Fruit fly (Drosophila melanogaster) whole organism, embryonic: ENCODE measurements around the gene CHES-1-like.

Experiments used
- Abd-B ChIP-seq: fragments of 200-800 bp; sonication (Bioruptor generic); optimal IDR thresholded peaks from 2 replicates; lab custom pipeline; 2018; ENCODE audit warnings: missing biosample characterization, mild to moderate bottlenecking, missing genetic modification characterization, moderate library complexity
- CG1024 ChIP-seq: fragments of 200-800 bp; sonication (Bioruptor generic); IDR thresholded peaks from 2 replicates; pipeline ENCODE4 v1.3.6; 2022; ENCODE audit warnings: missing biosample characterization, missing genetic modification characterization
- CG10267 ChIP-seq: fragments of 200-800 bp; sonication (Bioruptor generic); optimal IDR thresholded peaks from 2 replicates; lab custom pipeline; 2018; ENCODE audit warnings: missing biosample characterization, mild to moderate bottlenecking, missing genetic modification characterization, moderate library complexity
- CG10366 ChIP-seq: fragments of 200-800 bp; sonication (Bioruptor generic); IDR thresholded peaks from 2 replicates; pipeline ENCODE4 v1.3.6; 2022; ENCODE audit warnings: missing biosample characterization, missing genetic modification characterization
- CG10431 ChIP-seq: fragments of 200-800 bp; sonication (Bioruptor generic); optimal IDR thresholded peaks from 3 replicates; lab custom pipeline; 2018; ENCODE audit warnings: missing biosample characterization, mild to moderate bottlenecking, missing genetic modification characterization
- CG11456 ChIP-seq: fragments of 200-800 bp; sonication (Bioruptor generic); IDR thresholded peaks from 3 replicates; pipeline ENCODE4 v1.3.6; 2022; ENCODE audit warnings: missing biosample characterization, missing genetic modification characterization
- CG11560 ChIP-seq: fragments of 200-800 bp; sonication (Bioruptor generic); IDR thresholded peaks from 3 replicates; pipeline ENCODE4 v1.3.6; 2022; ENCODE audit warnings: missing biosample characterization, missing genetic modification characterization
- CG12391 ChIP-seq: fragments of 200-800 bp; sonication (Bioruptor generic); optimal IDR thresholded peaks from 3 replicates; lab custom pipeline; 2018; ENCODE audit warnings: missing biosample characterization, mild to moderate bottlenecking, missing genetic modification characterization, moderate library complexity
- CG14014 ChIP-seq: fragments of 200-800 bp; sonication (Bioruptor generic); IDR thresholded peaks from 2 replicates; pipeline ENCODE4 v1.3.6; 2022; ENCODE audit warnings: missing biosample characterization, missing genetic modification characterization
- CG14441 ChIP-seq: fragments of 200-800 bp; sonication (Bioruptor generic); IDR thresholded peaks from 2 replicates; pipeline ENCODE4 v1.3.6; 2022; ENCODE audit warnings: missing biosample characterization, missing genetic modification characterization
- CG17612 ChIP-seq: fragments of 200-800 bp; sonication (Bioruptor generic); IDR thresholded peaks from 2 replicates; pipeline ENCODE4 v1.3.6; 2022; ENCODE audit warnings: missing biosample characterization, missing genetic modification characterization
- CG17829 ChIP-seq: fragments of 200-800 bp; optimal IDR thresholded peaks from 2 replicates; lab custom pipeline; 2019; ENCODE audit warnings: missing biosample characterization, mild to moderate bottlenecking, missing genetic modification characterization, moderate library complexity
- CG18476 ChIP-seq: fragments of 200-800 bp; sonication (Bioruptor generic); optimal IDR thresholded peaks from 2 replicates; lab custom pipeline; 2016; ENCODE audit warnings: missing biosample characterization, mild to moderate bottlenecking, missing genetic modification characterization
- CG2889 ChIP-seq: fragments of 200-800 bp; sonication (Bioruptor generic); IDR thresholded peaks from 3 replicates; pipeline ENCODE4 v1.3.6; 2022; ENCODE audit warnings: missing biosample characterization, missing genetic modification characterization
- CG31224 ChIP-seq: fragments of 200-800 bp; sonication (Bioruptor generic); IDR thresholded peaks from 2 replicates; pipeline ENCODE4 v1.3.6; 2022; ENCODE audit warnings: missing biosample characterization, missing genetic modification characterization
- CG3995 ChIP-seq: fragments of 200-800 bp; sonication (Bioruptor generic); optimal IDR thresholded peaks from 3 replicates; lab custom pipeline; 2016; ENCODE audit warnings: missing biosample characterization, missing genetic modification characterization
- CG8359 ChIP-seq: fragments of 200-800 bp; sonication (Bioruptor generic); optimal IDR thresholded peaks from 2 replicates; lab custom pipeline; 2017; ENCODE audit warnings: missing biosample characterization, mild to moderate bottlenecking, missing genetic modification characterization, borderline replicate concordance
- CG8924 ChIP-seq: fragments of 200-800 bp; optimal IDR thresholded peaks from 3 replicates; lab custom pipeline; 2019; ENCODE audit warnings: missing biosample characterization, mild to moderate bottlenecking, missing genetic modification characterization, moderate library complexity
- CG9932 ChIP-seq: fragments of 200-800 bp; sonication (Bioruptor generic); IDR thresholded peaks from 2 replicates; pipeline ENCODE4 v1.3.6; 2022; ENCODE audit warnings: missing biosample characterization, missing genetic modification characterization
- HLHmδ ChIP-seq: fragments of 200-800 bp; sonication (Bioruptor generic); optimal IDR thresholded peaks from 2 replicates; lab custom pipeline; 2018; ENCODE audit warnings: missing biosample characterization, mild to moderate bottlenecking, missing genetic modification characterization, moderate library complexity
- HmgD ChIP-seq: fragments of 200-800 bp; sonication (Bioruptor generic); optimal IDR thresholded peaks from 3 replicates; lab custom pipeline; 2016; ENCODE audit warnings: missing biosample characterization, missing genetic modification characterization
- Hr3 ChIP-seq: fragments of 200-800 bp; sonication (Bioruptor generic); optimal IDR thresholded peaks from 3 replicates; lab custom pipeline; 2016; ENCODE audit warnings: missing biosample characterization, missing genetic modification characterization
- Jarid2 ChIP-seq: fragments of 200-800 bp; sonication (Bioruptor generic); optimal IDR thresholded peaks from 3 replicates; lab custom pipeline; 2017; ENCODE audit warnings: mild to moderate bottlenecking, missing biosample characterization, missing genetic modification reagents, missing genetic modification characterization
- Lhr ChIP-seq: fragments of 200-800 bp; sonication (Bioruptor generic); optimal IDR thresholded peaks from 3 replicates; lab custom pipeline; 2017; ENCODE audit warnings: mild to moderate bottlenecking, missing biosample characterization, missing genetic modification reagents, missing genetic modification characterization
- Max ChIP-seq: fragments of 200-800 bp; sonication (Bioruptor generic); optimal IDR thresholded peaks from 2 replicates; lab custom pipeline; 2016; ENCODE audit warnings: missing biosample characterization, mild to moderate bottlenecking, missing genetic modification characterization
- NfI ChIP-seq: fragments of 200-800 bp; sonication (Bioruptor generic); optimal IDR thresholded peaks from 3 replicates; lab custom pipeline; 2018; ENCODE audit warnings: missing biosample characterization, mild to moderate bottlenecking, missing genetic modification characterization, moderate library complexity
- ab ChIP-seq: fragments of 200-800 bp; sonication (Bioruptor generic); optimal IDR thresholded peaks from 2 replicates; lab custom pipeline; 2016; ENCODE audit warnings: missing biosample characterization, missing genetic modification characterization
- aop ChIP-seq: fragments of 200-800 bp; sonication (Bioruptor generic); IDR thresholded peaks from 2 replicates; pipeline ENCODE4 v1.3.6; 2022; ENCODE audit warnings: missing biosample characterization, missing genetic modification characterization
- caup ChIP-seq: fragments of 200-800 bp; sonication (Bioruptor generic); optimal IDR thresholded peaks from 3 replicates; lab custom pipeline; 2017; ENCODE audit warnings: missing biosample characterization, mild to moderate bottlenecking, missing genetic modification characterization, moderate library complexity; ENCODE audit not compliant: severe bottlenecking
- chif ChIP-seq, 2 experiments: fragments of 200-800 bp; sonication (Bioruptor generic); optimal IDR thresholded peaks; 3 replicates each; lab custom pipeline; 2016; ENCODE audit warnings: missing biosample characterization in 2 of 2, missing genetic modification characterization in 2 of 2
- chn ChIP-seq: fragments of 200-800 bp; sonication (Bioruptor generic); optimal IDR thresholded peaks from 2 replicates; lab custom pipeline; 2016; ENCODE audit warnings: missing biosample characterization, missing genetic modification characterization
- corto ChIP-seq: fragments of 200-800 bp; sonication (Bioruptor generic); optimal IDR thresholded peaks from 2 replicates; lab custom pipeline; 2016; ENCODE audit warnings: missing biosample characterization, mild to moderate bottlenecking, missing genetic modification characterization, moderate library complexity
- eve ChIP-seq, 2 experiments: fragments of >200 bp; optimal IDR thresholded peaks; 2 replicates each; lab custom pipeline; 2017; ENCODE audit warnings: missing biosample characterization in 2 of 2, missing genetic modification characterization in 2 of 2
- gcm2 ChIP-seq: fragments of 200-800 bp; sonication (Bioruptor generic); optimal IDR thresholded peaks from 2 replicates; lab custom pipeline; 2016; ENCODE audit warnings: missing biosample characterization, missing genetic modification characterization
- hkb ChIP-seq, 2 experiments: fragments of 200-800 bp in 1 of 2; fragments of >200 bp in 1 of 2; sonication (Bioruptor generic) in 1 of 2; IDR thresholded peaks in 1 of 2; optimal IDR thresholded peaks in 1 of 2; 2 replicates each; pipeline versions ENCODE4 v1.3.6 to Lab custom; 2017 to 2022; ENCODE audit warnings: missing biosample characterization in 1 of 2, missing genetic modification characterization in 1 of 2
- insv ChIP-seq, 2 experiments: fragments of 200-800 bp; sonication (Bioruptor generic); optimal IDR thresholded peaks; 3 replicates each; lab custom pipeline; 2016 to 2018; ENCODE audit warnings: missing biosample characterization in 2 of 2, missing genetic modification characterization in 2 of 2
- jing ChIP-seq: fragments of 200-800 bp; sonication (Bioruptor generic); optimal IDR thresholded peaks from 2 replicates; lab custom pipeline; 2018; ENCODE audit warnings: missing biosample characterization, mild to moderate bottlenecking, missing genetic modification characterization
- jumu ChIP-seq: fragments of 200-800 bp; sonication (Bioruptor generic); optimal IDR thresholded peaks from 3 replicates; lab custom pipeline; 2016; ENCODE audit warnings: missing biosample characterization, missing genetic modification characterization
- klu ChIP-seq: fragments of 200-800 bp; sonication (Bioruptor generic); IDR thresholded peaks from 2 replicates; pipeline ENCODE4 v1.3.6; 2022; ENCODE audit warnings: missing biosample characterization, missing genetic modification characterization
- lola ChIP-seq, 3 experiments: fragments of >200 bp in 2 of 3; fragments of 200-800 bp in 1 of 3; sonication (Bioruptor generic) in 1 of 3; optimal IDR thresholded peaks; 2 replicates each; lab custom pipeline; 2017 to 2019; ENCODE audit warnings: missing biosample characterization in 3 of 3, missing genetic modification characterization in 3 of 3, mild to moderate bottlenecking in 1 of 3, moderate library complexity in 1 of 3
- otp ChIP-seq: fragments of 200-800 bp; sonication (Bioruptor generic); IDR thresholded peaks from 3 replicates; pipeline ENCODE4, ENCODE4 v1.3.6; 2022; ENCODE audit warnings: missing biosample characterization, missing genetic modification characterization
- pho ChIP-seq: fragments of 200-800 bp; sonication (Bioruptor generic); optimal IDR thresholded peaks from 2 replicates; lab custom pipeline; 2016; ENCODE audit warnings: missing biosample characterization, missing genetic modification characterization
- ranshi ChIP-seq: fragments of 200-800 bp; sonication (Bioruptor generic); IDR thresholded peaks from 2 replicates; pipeline ENCODE4 v1.3.6; 2022; ENCODE audit warnings: missing biosample characterization, missing genetic modification characterization
- rib ChIP-seq: fragments of 200-800 bp; sonication (Bioruptor generic); IDR thresholded peaks from 2 replicates; pipeline ENCODE4 v1.3.6; 2022; ENCODE audit warnings: missing biosample characterization, missing genetic modification characterization
- schlank ChIP-seq: fragments of 200-800 bp; sonication (Bioruptor generic); optimal IDR thresholded peaks from 2 replicates; lab custom pipeline; 2018; ENCODE audit warnings: missing biosample characterization, mild to moderate bottlenecking, missing genetic modification characterization
- sd ChIP-seq: fragments of 200-800 bp; sonication (Bioruptor generic); optimal IDR thresholded peaks from 3 replicates; lab custom pipeline; 2018; ENCODE audit warnings: missing biosample characterization, mild to moderate bottlenecking, missing genetic modification characterization, moderate library complexity
- sens-2 ChIP-seq: fragments of 200-800 bp; sonication (Bioruptor generic); IDR thresholded peaks from 2 replicates; pipeline ENCODE4 v1.3.6; 2022; ENCODE audit warnings: missing biosample characterization, missing genetic modification characterization
- sisA ChIP-seq: fragments of 200-800 bp; sonication (Bioruptor generic); IDR thresholded peaks from 2 replicates; pipeline ENCODE4 v1.3.6; 2022; ENCODE audit warnings: missing biosample characterization, missing genetic modification characterization
- stwl ChIP-seq: fragments of 200-800 bp; sonication (Bioruptor generic); optimal IDR thresholded peaks from 3 replicates; lab custom pipeline; 2018; ENCODE audit warnings: missing biosample characterization, mild to moderate bottlenecking, missing genetic modification characterization, moderate library complexity
- trem ChIP-seq: fragments of 200-800 bp; optimal IDR thresholded peaks from 3 replicates; lab custom pipeline; 2019; ENCODE audit warnings: missing biosample characterization, mild to moderate bottlenecking, missing genetic modification characterization, moderate library complexity
- zfh2 ChIP-seq: fragments of 200-800 bp; sonication (Bioruptor generic); optimal IDR thresholded peaks from 2 replicates; lab custom pipeline; 2016; ENCODE audit warnings: missing biosample characterization, missing genetic modification characterization

The CHES-1-like gene

dm6 chrX:7678824-7679223 is 30.4 kb downstream of the CHES-1-like start (continued):
- no peak for TF ChIP-seq CG11456 (GFP tag; lab: Robert Waterston, UW)
- TF ChIP-seq CG31224: no peak
- TF ChIP-seq eve (GFP tag; optimal IDR thresholded peaks at IDR 0.05; lab: Kevin White, UChicago): no peak
- TF ChIP-seq aop: no peak
- no peak for TF ChIP-seq CG2889 (GFP tag; lab: Robert Waterston, UW)
- TF ChIP-seq chn: no peak
- TF ChIP-seq Jarid2 (GFP tag; lab: Kevin White, UChicago): no peak
- no peak for TF ChIP-seq pho (GFP tag; lab: Kevin White, UChicago)
- no peak for TF ChIP-seq sens-2 (GFP tag; lab: Robert Waterston, UW)
- peak; percentile 34 for TF ChIP-seq trem (tag; lab: Kevin White, UChicago)
- no peak for TF ChIP-seq sisA (GFP tag; lab: Robert Waterston, UW)
- TF ChIP-seq CG17612 (GFP tag; lab: Robert Waterston, UW): no peak
- TF ChIP-seq lola (GFP tag; optimal IDR thresholded peaks at IDR 0.05; lab: Kevin White, UChicago): no peak
- no peak for TF ChIP-seq CG8924
- no peak for TF ChIP-seq corto
- TF ChIP-seq HmgD (GFP tag; lab: Kevin White, UChicago): peak; percentile 20
- no peak for TF ChIP-seq zfh2 (GFP tag; lab: Kevin White, UChicago)
- no peak for TF ChIP-seq CG10431 (GFP tag; lab: Kevin White, UChicago)
- no peak for TF ChIP-seq HLHmδ (GFP tag; lab: Kevin White, UChicago)
- no peak; the same call in 1 of the 2 replicates for TF ChIP-seq ranshi (GFP tag; lab: Robert Waterston, UW)
- no peak for TF ChIP-seq CG9932 (GFP tag; lab: Robert Waterston, UW)
- TF ChIP-seq CG8359 (GFP tag; lab: Kevin White, UChicago): no peak
- no peak for TF ChIP-seq ab (GFP tag; lab: Kevin White, UChicago)
- peak; percentile 25 for TF ChIP-seq CG10267 (tag; lab: Kevin White, UChicago)
- TF ChIP-seq CG17829 (tag; lab: Kevin White, UChicago): peak; percentile 40
- peak; percentile 84 for TF ChIP-seq stwl (tag; lab: Kevin White, UChicago)
- no peak for TF ChIP-seq CG11560 (tag; lab: Robert Waterston, UW)
- no peak for TF ChIP-seq schlank (tag; lab: Kevin White, UChicago)
- no peak for TF ChIP-seq CG10366 (GFP tag; lab: Robert Waterston, UW)
- TF ChIP-seq chif (GFP tag; optimal IDR thresholded peaks at IDR 0.05; lab: Kevin White, UChicago): no peak
- peak; percentile 86 for TF ChIP-seq Lhr (GFP tag; lab: Kevin White, UChicago)
- TF ChIP-seq CG3995 (GFP tag; lab: Kevin White, UChicago): no peak
- no peak for TF ChIP-seq jing (GFP tag; lab: Kevin White, UChicago)
- TF ChIP-seq caup (GFP tag; lab: Kevin White, UChicago): no peak
- TF ChIP-seq Max (GFP tag; lab: Kevin White, UChicago): no peak
- TF ChIP-seq Hr3 (GFP tag; lab: Kevin White, UChicago): no peak
- no peak for TF ChIP-seq CG14441
- TF ChIP-seq CG12391: peak; percentile 1
- no peak for TF ChIP-seq CG14014 (GFP tag; lab: Robert Waterston, UW)
- no peak for TF ChIP-seq gcm2 (GFP tag; lab: Kevin White, UChicago)
- TF ChIP-seq klu (GFP tag; lab: Robert Waterston, UW): no peak
- peak in 1 of 2 experiments; percentile 32 for TF ChIP-seq insv (GFP tag; optimal IDR thresholded peaks at IDR 0.05; lab: Kevin White, UChicago)
- no peak for TF ChIP-seq hkb (optimal IDR thresholded peaks at IDR 0.05; lab: Kevin White, UChicago)
- no peak for TF ChIP-seq hkb (GFP tag; IDR thresholded peaks at IDR 0.05; lab: Robert Waterston, UW)
- TF ChIP-seq jumu (GFP tag; lab: Kevin White, UChicago): no peak
- no peak for TF ChIP-seq otp (GFP tag; lab: Robert Waterston, UW)
- TF ChIP-seq NfI (GFP tag; lab: Kevin White, UChicago): no peak
- no peak for TF ChIP-seq CG1024 (GFP tag; lab: Robert Waterston, UW)
- TF ChIP-seq sd (tag; lab: Kevin White, UChicago): no peak
- TF ChIP-seq Abd-B (GFP tag; lab: Kevin White, UChicago): no peak
- TF ChIP-seq CG18476 (GFP tag; lab: Kevin White, UChicago): no peak
- no peak for TF ChIP-seq rib
